Worm (Caenorhabditis elegans) whole organism, L1 larva: Measurements from ENCODE around the gene F16F9.4.

Source experiments
- aly-2 ChIP-seq: fragments of 150-350 bp; optimal IDR thresholded peaks from 2 replicates; lab custom pipeline; 2014; ENCODE audit warnings: missing biosample characterization, missing genetic modification characterization
- ama-1 ChIP-seq: fragments of 150-350 bp; optimal IDR thresholded peaks from 2 replicates; lab custom pipeline; 2014
- blmp-1 ChIP-seq: fragments of 150-350 bp; optimal IDR thresholded peaks from 2 replicates; lab custom pipeline; 2014; ENCODE audit warnings: missing biosample characterization, missing genetic modification characterization
- ceh-8 ChIP-seq: fragments of 200-800 bp; sonication (Bioruptor generic); optimal IDR thresholded peaks from 2 replicates; lab custom pipeline; 2018; ENCODE audit warnings: mild to moderate bottlenecking, missing genetic modification characterization, moderate library complexity, missing compliant biosample characterization
- ceh-90 ChIP-seq: sonication (generic microtip); optimal IDR thresholded peaks from 2 replicates; lab custom pipeline; 2016; ENCODE audit warnings: missing genetic modification characterization, missing compliant biosample characterization
- efl-1 ChIP-seq, 4 experiments: fragments of 150-350 bp; optimal IDR thresholded peaks in 3 of 4; peaks in 1 of 4; 1 replicate in 1 of 4; 2 replicates in 3 of 4; lab custom pipeline; 2014; ENCODE audit warnings: missing biosample characterization in 2 of 4, missing genetic modification characterization in 2 of 4, missing genetic modification reagents in 2 of 4
- egl-27 ChIP-seq, 2 experiments: fragments of 150-350 bp in 1 of 2; sonication (generic microtip); optimal IDR thresholded peaks; 3 replicates each; lab custom pipeline; 2017 to 2018; ENCODE audit warnings: missing biosample characterization in 2 of 2, missing genetic modification characterization in 2 of 2, missing genetic modification reagents in 2 of 2
- elt-2 ChIP-seq: sonication (generic microtip); optimal IDR thresholded peaks from 2 replicates; lab custom pipeline; 2016; ENCODE audit warnings: missing genetic modification characterization, mild to moderate bottlenecking, inconsistent platforms, missing compliant biosample characterization, missing genetic modification reagents
- ets-5 ChIP-seq: fragments of 200-800 bp; sonication (Bioruptor generic); IDR thresholded peaks from 2 replicates; pipeline ENCODE4 v1.3.6; 2022; ENCODE audit warnings: missing genetic modification characterization, missing compliant biosample characterization
- fkh-10 ChIP-seq: sonication (generic microtip); optimal IDR thresholded peaks from 2 replicates; lab custom pipeline; 2017; ENCODE audit warnings: missing biosample characterization, missing genetic modification reagents, missing genetic modification characterization
- fkh-8 ChIP-seq: sonication (generic microtip); optimal IDR thresholded peaks from 2 replicates; lab custom pipeline; 2016; ENCODE audit warnings: mild to moderate bottlenecking, missing genetic modification characterization, missing compliant biosample characterization
- fos-1 ChIP-seq: fragments of 150-350 bp; optimal IDR thresholded peaks from 2 replicates; lab custom pipeline; 2014; ENCODE audit warnings: missing biosample characterization, missing genetic modification characterization
- irx-1 ChIP-seq: sonication (generic microtip); optimal IDR thresholded peaks from 2 replicates; lab custom pipeline; 2016; ENCODE audit warnings: missing genetic modification characterization, missing compliant biosample characterization
- lin-15B ChIP-seq: fragments of 150-350 bp; sonication (generic microtip); optimal IDR thresholded peaks from 3 replicates; lab custom pipeline; 2014; ENCODE audit warnings: missing biosample characterization, missing genetic modification characterization
- lin-35 ChIP-seq, 2 experiments: fragments of 150-350 bp; optimal IDR thresholded peaks; 2 replicates each; lab custom pipeline; 2014; ENCODE audit warnings: missing biosample characterization in 2 of 2, missing genetic modification characterization in 2 of 2, missing genetic modification reagents in 2 of 2
- lin-39 ChIP-seq: fragments of 150-350 bp; optimal IDR thresholded peaks from 2 replicates; lab custom pipeline; 2014; ENCODE audit warnings: missing biosample characterization, missing genetic modification reagents, missing genetic modification characterization
- lir-3 ChIP-seq: sonication (generic microtip); optimal IDR thresholded peaks from 2 replicates; lab custom pipeline; 2016; ENCODE audit warnings: mild to moderate bottlenecking, missing genetic modification characterization, moderate library complexity, missing compliant biosample characterization; ENCODE audit not compliant: poor library complexity
- lsy-2 ChIP-seq, 2 experiments: fragments of 150-350 bp; optimal IDR thresholded peaks; 2 replicates each; lab custom pipeline; 2014; ENCODE audit warnings: missing biosample characterization in 2 of 2, missing genetic modification characterization in 2 of 2
- mab-9 ChIP-seq: fragments of 200-800 bp; sonication (Bioruptor generic); IDR thresholded peaks from 2 replicates; pipeline ENCODE4 v1.3.6; 2022; ENCODE audit warnings: missing genetic modification reagents, missing genetic modification characterization, missing compliant biosample characterization
- mdl-1 ChIP-seq, 2 experiments: fragments of 150-350 bp; optimal IDR thresholded peaks; 2 replicates each; lab custom pipeline; 2014 to 2017; ENCODE audit warnings: missing biosample characterization in 2 of 2, missing genetic modification characterization in 2 of 2, inconsistent platforms in 1 of 2
- nhr-11 ChIP-seq: fragments of 150-350 bp; optimal IDR thresholded peaks from 2 replicates; lab custom pipeline; 2014; ENCODE audit warnings: missing biosample characterization, missing genetic modification characterization
- nhr-28 ChIP-seq: fragments of 150-350 bp; optimal IDR thresholded peaks from 2 replicates; lab custom pipeline; 2014; ENCODE audit warnings: missing biosample characterization, missing genetic modification characterization
- nhr-47 ChIP-seq: sonication (generic microtip); optimal IDR thresholded peaks from 2 replicates; lab custom pipeline; 2016; ENCODE audit warnings: mild to moderate bottlenecking, missing genetic modification characterization, moderate library complexity, missing compliant biosample characterization
- nhr-71 ChIP-seq: sonication (generic microtip); optimal IDR thresholded peaks from 2 replicates; lab custom pipeline; 2016; ENCODE audit warnings: mild to moderate bottlenecking, missing genetic modification characterization, moderate library complexity, missing compliant biosample characterization
- nhr-77 ChIP-seq: fragments of 150-350 bp; optimal IDR thresholded peaks from 2 replicates; lab custom pipeline; 2014; ENCODE audit warnings: missing biosample characterization, missing genetic modification characterization
- nhr-84 ChIP-seq: sonication (generic microtip); optimal IDR thresholded peaks from 2 replicates; lab custom pipeline; 2017; ENCODE audit warnings: missing biosample characterization, missing genetic modification characterization
- nhr-85 ChIP-seq: sonication (generic microtip); peaks from one replicate; lab custom pipeline; 2016; ENCODE audit warnings: missing genetic modification characterization, inconsistent platforms, missing compliant biosample characterization
- pag-3 ChIP-seq: sonication (generic microtip); optimal IDR thresholded peaks from 2 replicates; lab custom pipeline; 2017; ENCODE audit warnings: missing genetic modification characterization, mild to moderate bottlenecking, missing compliant biosample characterization, antibody characterized with exemption, borderline replicate concordance; ENCODE audit not compliant: insufficient read depth
- pqm-1 ChIP-seq: sonication (generic microtip); optimal IDR thresholded peaks from 3 replicates; lab custom pipeline; 2017; ENCODE audit warnings: missing biosample characterization, missing genetic modification characterization
- snu-23 ChIP-seq: sonication (generic microtip); optimal IDR thresholded peaks from 2 replicates; lab custom pipeline; 2016; ENCODE audit warnings: missing genetic modification characterization, missing compliant biosample characterization
- sox-4 ChIP-seq: sonication (generic microtip); optimal IDR thresholded peaks from 2 replicates; lab custom pipeline; 2016; ENCODE audit warnings: missing genetic modification characterization, missing compliant biosample characterization
- sptf-1 ChIP-seq: fragments of 150-350 bp; optimal IDR thresholded peaks from 2 replicates; lab custom pipeline; 2014; ENCODE audit warnings: missing biosample characterization, missing genetic modification characterization
- tbx-2 ChIP-seq: sonication (generic microtip); optimal IDR thresholded peaks from 2 replicates; lab custom pipeline; 2016; ENCODE audit warnings: missing genetic modification characterization, missing compliant biosample characterization
- unc-86 ChIP-seq: sonication (generic microtip); optimal IDR thresholded peaks from 2 replicates; lab custom pipeline; 2016; ENCODE audit warnings: missing genetic modification characterization, missing compliant biosample characterization
- ztf-11 ChIP-seq, 2 experiments: sonication (generic microtip); optimal IDR thresholded peaks; 2 replicates each; lab custom pipeline; 2016 to 2017; ENCODE audit warnings: missing genetic modification characterization in 2 of 2, missing biosample characterization in 1 of 2, missing compliant biosample characterization in 1 of 2
- ztf-4 ChIP-seq: fragments of 150-350 bp; optimal IDR thresholded peaks from 2 replicates; lab custom pipeline; 2014; ENCODE audit warnings: missing biosample characterization, missing genetic modification characterization

F16F9.4 gene

ce11 chrX:8473468-8473867 is 10.3 kb upstream of the F16F9.4 start (continued):
- no peak for TF ChIP-seq nhr-85 (tag; lab: Kevin White, UChicago)
- TF ChIP-seq nhr-77 (tag; lab: Kevin White, UChicago), result no peak
- TF ChIP-seq pqm-1 (tag; lab: Kevin White, UChicago), result peak; percentile 64
- TF ChIP-seq fkh-10, result no peak
- TF ChIP-seq lsy-2 (tag; optimal IDR thresholded peaks at IDR 0.05; lab: Kevin White, UChicago), result peak in 1 of 2 experiments; percentile 21
- peak in 1 of 2 experiments; percentile 46 for TF ChIP-seq lin-35 (GFP tag; optimal IDR thresholded peaks at IDR 0.05; lab: Kevin White, UChicago)
- TF ChIP-seq nhr-11 (tag; lab: Kevin White, UChicago), result no peak
- TF ChIP-seq fos-1, result no peak
- no peak for TF ChIP-seq pag-3 (tag; lab: Kevin White, UChicago)
- no peak for TF ChIP-seq mab-9 (GFP tag; lab: Robert Waterston, UW)
- peak; percentile 99 for TF ChIP-seq elt-2 (tag; lab: Kevin White, UChicago)

ce11 chrX:8470126-8470772 is 7.1 kb upstream of the F16F9.4 start, which contains the start of gene mec-10:
mec-10 (minus strand) TSS chrX:8470314.
- TF ChIP-seq mdl-1 (tag; optimal IDR thresholded peaks at IDR 0.05; lab: Kevin White, UChicago), result peak in 1 of 2 experiments; percentile 33
- no peak for TF ChIP-seq nhr-28 (tag; lab: Kevin White, UChicago)
- no peak for TF ChIP-seq nhr-47 (tag; lab: Kevin White, UChicago)
- TF ChIP-seq ceh-90, result no peak
- TF ChIP-seq lin-15B, result no peak
- no peak for TF ChIP-seq ama-1 (lab: Kevin White, UChicago)
- peak; percentile 52 for TF ChIP-seq unc-86
- peak; percentile 14 for TF ChIP-seq nhr-71 (tag; lab: Kevin White, UChicago)
- no peak for TF ChIP-seq ets-5 (GFP tag; lab: Robert Waterston, UW)
- no peak for TF ChIP-seq ztf-4 (tag; lab: Kevin White, UChicago)
- TF ChIP-seq fkh-8 (tag; lab: Kevin White, UChicago), result no peak
- peak; percentile 95 for TF ChIP-seq elt-2 (tag; lab: Kevin White, UChicago)
- TF ChIP-seq nhr-84 (tag; lab: Kevin White, UChicago), result no peak
- no peak for TF ChIP-seq efl-1 (optimal IDR thresholded peaks at IDR 0.05; lab: Kevin White, UChicago)
- peak in 1 of 2 experiments; percentile 31 for TF ChIP-seq efl-1 (GFP tag; optimal IDR thresholded peaks at IDR 0.05 in 1 of 2; lab: Kevin White, UChicago)
- no peak for TF ChIP-seq lir-3
- TF ChIP-seq egl-27 (tag; optimal IDR thresholded peaks at IDR 0.05; lab: Kevin White, UChicago), result no peak
- no peak for TF ChIP-seq irx-1
- no peak for TF ChIP-seq tbx-2 (tag; lab: Kevin White, UChicago)
- no peak for TF ChIP-seq aly-2 (tag; lab: Kevin White, UChicago)
- TF ChIP-seq sptf-1 (tag; lab: Kevin White, UChicago), result no peak
- no peak for TF ChIP-seq sox-4 (tag; lab: Kevin White, UChicago)
- peak in 1 of 2 experiments; percentile 41 for TF ChIP-seq lin-35 (GFP tag; optimal IDR thresholded peaks at IDR 0.05; lab: Kevin White, UChicago)
- TF ChIP-seq, all 84 proteins: peak for 6

- TF ChIP-seq lin-39 (tag; lab: Kevin White, UChicago) (no peak), blmp-1 (tag; lab: Kevin White, UChicago) (peak; percentile 57)
These were observed 807 bp upstream of the F16F9.4 start for ce11 chrX:8463889-8464444.

- TF ChIP-seq ztf-11 (tag; optimal IDR thresholded peaks at IDR 0.05; lab: Kevin White, UChicago) (no peak), ceh-8 (GFP tag; lab: Kevin White, UChicago) (no peak), snu-23 (no peak), blmp-1 (tag; lab: Kevin White, UChicago) (peak; percentile 48)
These were observed 2.2 kb downstream of the F16F9.4 start for ce11 chrX:8460958-8461357.
